Worm (Caenorhabditis elegans): ENCODE results near the gene mltn-10.

The mltn-10 gene

DNA sequence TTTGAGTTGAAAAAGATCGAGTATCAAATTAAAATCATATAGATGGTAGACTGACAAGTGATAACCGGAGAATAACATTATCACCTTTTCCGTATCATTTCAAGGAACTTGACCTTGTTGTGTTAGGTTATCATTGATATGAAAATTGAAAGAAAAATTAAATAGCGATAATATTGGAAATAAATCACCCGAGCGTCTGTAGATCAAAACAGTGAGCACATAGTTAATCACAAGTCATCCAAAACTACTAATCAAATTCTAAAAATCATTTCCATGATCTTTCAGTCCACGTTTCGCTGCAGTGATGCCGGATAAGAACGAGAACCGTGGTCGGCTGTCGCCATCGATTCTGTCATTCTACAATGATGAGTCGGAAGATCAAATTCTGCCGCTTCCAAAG is 3.1 kb upstream of the mltn-10 start:
- TF ChIP-seq sptf-2 (GFP tag; optimal IDR thresholded peaks at IDR 0.05) (no peak), nfyb-1 (GFP tag; IDR thresholded peaks at IDR 0.05) (no peak), snpc-1.1 (tag; optimal IDR thresholded peaks at IDR 0.05; ENCODE audit: insufficient read depth) (no peak), zfh-2 (GFP tag; conservative IDR thresholded peaks at IDR 0.05) (no peak), ets-4 (GFP tag; optimal IDR thresholded peaks at IDR 0.05) (no peak), sea-2 (GFP tag; IDR thresholded peaks at IDR 0.05) (no peak), madf-3 (GFP tag; IDR thresholded peaks at IDR 0.05) (no peak)

ce11 chrII:14620730-14621129 is 2.1 kb upstream of the mltn-10 start:
- no peak for TF ChIP-seq F10E7.11 (tag; optimal IDR thresholded peaks at IDR 0.05)
- no peak for TF ChIP-seq ztf-25 (GFP tag; IDR thresholded peaks at IDR 0.05)
- TF ChIP-seq efl-1 (GFP tag; optimal IDR thresholded peaks at IDR 0.05): no peak
- TF ChIP-seq akir-1 (GFP tag; optimal IDR thresholded peaks at IDR 0.05): no peak
- TF ChIP-seq sdz-38 (tag; optimal IDR thresholded peaks at IDR 0.05): no peak
- TF ChIP-seq pha-4 (tag; optimal IDR thresholded peaks at IDR 0.05): no peak
- no peak for TF ChIP-seq nhr-179 (tag; optimal IDR thresholded peaks at IDR 0.05)
- TF ChIP-seq B0035.1 (tag; optimal IDR thresholded peaks at IDR 0.05): no peak
- TF ChIP-seq ZK185.1 (tag; optimal IDR thresholded peaks at IDR 0.05; ENCODE audit: poor library complexity, severe bottlenecking): no peak
- no peak for TF ChIP-seq dpff-1 (tag; optimal IDR thresholded peaks at IDR 0.05)
- TF ChIP-seq die-1 (tag; optimal IDR thresholded peaks at IDR 0.05): no peak
- TF ChIP-seq let-607 (tag; optimal IDR thresholded peaks at IDR 0.05): no peak
- TF ChIP-seq him-1 (tag; optimal IDR thresholded peaks at IDR 0.05): no peak
- no peak for TF ChIP-seq mcd-1 (GFP tag; IDR thresholded peaks at IDR 0.05)
- no peak for TF ChIP-seq K12H6.12 (tag; optimal IDR thresholded peaks at IDR 0.05)
- no peak for TF ChIP-seq B0019.2 (GFP tag; conservative IDR thresholded peaks at IDR 0.05)
- no peak for TF ChIP-seq athp-1 (tag; optimal IDR thresholded peaks at IDR 0.05)
- no peak for TF ChIP-seq Y53F4B.3 (GFP tag; IDR thresholded peaks at IDR 0.05)
- TF ChIP-seq tbx-9 (tag; optimal IDR thresholded peaks at IDR 0.05; ENCODE audit: borderline replicate concordance): no peak
- TF ChIP-seq ekl-4 (GFP tag; IDR thresholded peaks at IDR 0.05): no peak

DNA sequence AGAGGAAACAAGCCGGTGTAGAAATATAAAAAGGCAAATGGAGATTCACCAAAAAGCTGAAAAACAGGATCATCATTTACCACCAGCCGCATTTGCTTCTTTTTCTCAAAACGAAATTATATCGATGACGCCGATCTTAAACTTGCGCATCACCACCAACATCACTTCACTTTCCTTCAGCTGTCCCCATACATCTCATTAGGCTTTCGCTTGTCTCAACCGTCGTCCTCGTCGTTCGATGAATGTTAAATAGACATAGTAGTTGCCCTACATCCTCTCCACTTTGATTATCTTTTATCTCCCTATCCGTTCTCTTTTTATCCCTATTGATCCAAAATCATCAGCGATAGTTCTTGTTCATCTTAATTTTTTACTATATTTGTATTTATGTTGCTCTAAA is 4.0 kb downstream of the mltn-10 start:
- TF ChIP-seq pbrm-1 (GFP tag; IDR thresholded peaks at IDR 0.05): no peak

DNA sequence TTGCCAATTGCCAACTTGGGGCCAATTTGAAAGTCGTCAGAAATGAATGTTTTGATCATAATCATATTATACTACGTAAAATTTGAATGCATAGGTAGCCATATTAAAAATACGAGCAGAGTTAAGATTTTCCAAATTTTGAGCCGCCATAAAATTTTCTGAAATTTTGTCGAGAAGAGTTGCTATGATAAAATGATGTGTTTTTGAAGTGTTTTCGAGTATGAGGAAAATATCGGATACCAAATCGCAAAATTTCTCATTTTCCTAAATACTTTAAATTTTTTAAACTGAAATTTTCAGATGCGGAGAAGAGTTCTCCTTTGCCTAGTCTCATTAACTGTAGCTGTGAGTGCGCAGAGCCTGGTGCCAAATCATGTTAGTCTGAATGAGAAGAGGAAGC is 4.5 kb downstream of the mltn-10 start, which contains the start of gene tag-297:
TSS of gene tag-297 (plus strand) at position 301 of the 400 bp plus-strand sequence.
- TF ChIP-seq F39B2.1 (GFP tag; IDR thresholded peaks at IDR 0.05) (no peak), mel-28 (tag; optimal IDR thresholded peaks at IDR 0.05; ENCODE audit: borderline replicate concordance) (no peak), snpc-1.1 (tag; optimal IDR thresholded peaks at IDR 0.05; ENCODE audit: insufficient read depth) (no peak), rec-8 (tag; optimal IDR thresholded peaks at IDR 0.05) (no peak), hlh-12 (tag; optimal IDR thresholded peaks at IDR 0.05) (no peak), nhr-179 (tag; optimal IDR thresholded peaks at IDR 0.05) (no peak), mxl-1 (tag; optimal IDR thresholded peaks at IDR 0.05) (no peak), C17E4.6 (GFP tag; IDR thresholded peaks at IDR 0.05) (no peak), unc-130 (GFP tag; optimal IDR thresholded peaks at IDR 0.05) (no peak), pha-4 (tag; optimal IDR thresholded peaks at IDR 0.05) (no peak), ets-4 (GFP tag; optimal IDR thresholded peaks at IDR 0.05) (no peak), ztf-6 (GFP tag; IDR thresholded peaks at IDR 0.05) (no peak), lsl-1 (GFP tag; optimal IDR thresholded peaks at IDR 0.05) (no peak), him-1 (tag; optimal IDR thresholded peaks at IDR 0.05) (no peak), lsy-27 (tag; optimal IDR thresholded peaks at IDR 0.05; ENCODE audit: borderline replicate concordance, insufficient read depth) (no peak), madf-3 (GFP tag; IDR thresholded peaks at IDR 0.05) (no peak)

All from whole organism, young adult.